Fruit fly (Drosophila melanogaster) whole organism, embryonic: ENCODE results near the gene Cdc42.

Source experiments
- Atf-2 ChIP-seq: fragments of 200-800 bp; sonication (Bioruptor generic); optimal IDR thresholded peaks from 2 replicates; lab custom pipeline; 2016; ENCODE audit warnings: missing biosample characterization, missing genetic modification characterization
- BEAF-32 ChIP-seq: fragments of 200-800 bp; sonication (Bioruptor generic); optimal IDR thresholded peaks from 3 replicates; lab custom pipeline; 2017; ENCODE audit warnings: missing biosample characterization, missing genetic modification characterization, mild to moderate bottlenecking, moderate library complexity, missing genetic modification reagents
- CG1233 ChIP-seq: fragments of 200-800 bp; sonication (Bioruptor generic); optimal IDR thresholded peaks from 4 replicates; lab custom pipeline; 2018; ENCODE audit warnings: missing biosample characterization, mild to moderate bottlenecking, missing genetic modification characterization
- CG13424 ChIP-seq: fragments of 200-800 bp; sonication (Bioruptor generic); optimal IDR thresholded peaks from 2 replicates; lab custom pipeline; 2019; ENCODE audit warnings: missing biosample characterization, mild to moderate bottlenecking, missing genetic modification characterization, moderate library complexity
- CG14014 ChIP-seq: fragments of 200-800 bp; sonication (Bioruptor generic); IDR thresholded peaks from 2 replicates; pipeline ENCODE4 v1.3.6; 2022; ENCODE audit warnings: missing biosample characterization, missing genetic modification characterization
- CG16813 ChIP-seq: fragments of 200-800 bp; sonication (Bioruptor generic); IDR thresholded peaks from 3 replicates; pipeline ENCODE4 v1.3.6; 2022; ENCODE audit warnings: missing biosample characterization, missing genetic modification characterization; ENCODE audit not compliant: partially characterized antibody
- CG16863 ChIP-seq: fragments of 200-800 bp; sonication (Bioruptor generic); optimal IDR thresholded peaks from 3 replicates; lab custom pipeline; 2016; ENCODE audit warnings: missing biosample characterization, missing genetic modification characterization
- CG18476 ChIP-seq: fragments of 200-800 bp; sonication (Bioruptor generic); optimal IDR thresholded peaks from 2 replicates; lab custom pipeline; 2016; ENCODE audit warnings: missing biosample characterization, mild to moderate bottlenecking, missing genetic modification characterization
- CG4707 ChIP-seq: fragments of 200-800 bp; sonication (Bioruptor generic); optimal IDR thresholded peaks from 2 replicates; lab custom pipeline; 2018; ENCODE audit warnings: missing biosample characterization, mild to moderate bottlenecking, missing genetic modification characterization, moderate library complexity
- CG6272 ChIP-seq: fragments of 200-800 bp; sonication (Bioruptor generic); IDR thresholded peaks from 2 replicates; pipeline ENCODE4 v1.3.6; 2022; ENCODE audit warnings: missing biosample characterization, missing genetic modification characterization
- CG7357 ChIP-seq: fragments of 200-800 bp; sonication (Bioruptor generic); IDR thresholded peaks from 3 replicates; pipeline ENCODE4 v1.3.6; 2022; ENCODE audit warnings: missing biosample characterization, missing genetic modification characterization
- CG9609 ChIP-seq: fragments of 200-800 bp; sonication (Bioruptor generic); optimal IDR thresholded peaks from 3 replicates; lab custom pipeline; 2016; ENCODE audit warnings: missing biosample characterization, missing genetic modification characterization
- Dbx ChIP-seq: fragments of 200-800 bp; sonication (Bioruptor generic); IDR thresholded peaks from 3 replicates; pipeline ENCODE4 v1.3.6; 2022; ENCODE audit warnings: missing biosample characterization, missing genetic modification characterization
- Ets65A ChIP-seq: fragments of 200-800 bp; sonication (Bioruptor generic); peaks from one replicate; lab custom pipeline; 2016; ENCODE audit warnings: missing biosample characterization, missing genetic modification characterization
- Fer1 ChIP-seq: fragments of 200-800 bp; sonication (Bioruptor generic); optimal IDR thresholded peaks from 2 replicates; lab custom pipeline; 2017; ENCODE audit warnings: missing biosample characterization, mild to moderate bottlenecking, missing genetic modification characterization
- Hey ChIP-seq: fragments of 200-800 bp; sonication (Bioruptor generic); optimal IDR thresholded peaks from 3 replicates; lab custom pipeline; 2018; ENCODE audit warnings: missing biosample characterization, mild to moderate bottlenecking, missing genetic modification characterization
- Hr78 ChIP-seq, 2 experiments: fragments of 200-800 bp in 1 of 2; fragments of >200 bp in 1 of 2; sonication (Bioruptor generic) in 1 of 2; optimal IDR thresholded peaks; 2 replicates each; lab custom pipeline; 2017 to 2019; ENCODE audit warnings: missing biosample characterization in 2 of 2, missing genetic modification characterization in 2 of 2, mild to moderate bottlenecking in 1 of 2, moderate library complexity in 1 of 2
- NFAT ChIP-seq: fragments of 200-800 bp; sonication (Bioruptor generic); IDR thresholded peaks from 2 replicates; pipeline ENCODE4 v1.3.6; 2022; ENCODE audit warnings: missing biosample characterization, missing genetic modification characterization
- NfI ChIP-seq: fragments of 200-800 bp; sonication (Bioruptor generic); optimal IDR thresholded peaks from 3 replicates; lab custom pipeline; 2018; ENCODE audit warnings: missing biosample characterization, mild to moderate bottlenecking, missing genetic modification characterization, moderate library complexity
- Optix ChIP-seq: fragments of 200-800 bp; sonication (Bioruptor generic); IDR thresholded peaks from 3 replicates; pipeline ENCODE4 v1.3.6; 2022; ENCODE audit warnings: missing biosample characterization, missing genetic modification characterization
- Poxn ChIP-seq: fragments of 200-800 bp; sonication (Bioruptor generic); IDR thresholded peaks from 2 replicates; pipeline ENCODE4 v1.3.6; 2022; ENCODE audit warnings: missing biosample characterization, missing genetic modification characterization
- Sry-β ChIP-seq: fragments of 200-800 bp; sonication (Bioruptor generic); optimal IDR thresholded peaks from 2 replicates; lab custom pipeline; 2018; ENCODE audit warnings: missing biosample characterization, mild to moderate bottlenecking, missing genetic modification characterization, moderate library complexity
- Sry-δ ChIP-seq: fragments of 200-800 bp; sonication (Bioruptor generic); optimal IDR thresholded peaks from 2 replicates; lab custom pipeline; 2016; ENCODE audit warnings: missing biosample characterization, missing genetic modification characterization
- Taf1 ChIP-seq: fragments of 200-800 bp; sonication (Bioruptor generic); IDR thresholded peaks from 2 replicates; pipeline ENCODE4 v1.3.6; 2022; ENCODE audit warnings: missing biosample characterization, missing genetic modification characterization
- al ChIP-seq: fragments of 200-800 bp; sonication (Bioruptor generic); IDR thresholded peaks from 2 replicates; pipeline ENCODE4 v1.3.6; 2022; ENCODE audit warnings: missing biosample characterization, missing genetic modification characterization
- ara ChIP-seq: fragments of 200-800 bp; sonication (Bioruptor generic); IDR thresholded peaks from 2 replicates; pipeline ENCODE4 v1.3.6; 2022; ENCODE audit warnings: missing biosample characterization, missing genetic modification characterization
- bbx ChIP-seq: fragments of 200-800 bp; sonication (Bioruptor generic); IDR thresholded peaks from 2 replicates; pipeline ENCODE4 v1.3.6; 2022; ENCODE audit warnings: missing biosample characterization, missing genetic modification characterization; ENCODE audit not compliant: partially characterized antibody
- bcd ChIP-seq: fragments of 200-800 bp; sonication (Bioruptor generic); optimal IDR thresholded peaks from 2 replicates; lab custom pipeline; 2017; ENCODE audit warnings: missing biosample characterization, mild to moderate bottlenecking, missing genetic modification characterization
- br ChIP-seq: fragments of >200 bp; optimal IDR thresholded peaks from 2 replicates; lab custom pipeline; 2017
- crol ChIP-seq: fragments of 200-800 bp; sonication (Bioruptor generic); IDR thresholded peaks from 2 replicates; pipeline ENCODE4 v1.3.6; 2022; ENCODE audit warnings: missing biosample characterization, missing genetic modification characterization
- danr ChIP-seq: fragments of 200-800 bp; sonication (Bioruptor generic); IDR thresholded peaks from 2 replicates; pipeline ENCODE4 v1.3.6; 2022; ENCODE audit warnings: missing biosample characterization, missing genetic modification characterization
- esg ChIP-seq: fragments of 200-800 bp; sonication (Bioruptor generic); conservative IDR thresholded peaks from 2 replicates; pipeline ENCODE4 v1.3.6; 2022; ENCODE audit warnings: missing biosample characterization, missing genetic modification characterization
- fd3F ChIP-seq: fragments of 200-800 bp; sonication (Bioruptor generic); optimal IDR thresholded peaks from 2 replicates; lab custom pipeline; 2018; ENCODE audit warnings: missing biosample characterization, mild to moderate bottlenecking, missing genetic modification characterization, moderate library complexity
- grau ChIP-seq: fragments of 200-800 bp; optimal IDR thresholded peaks from 3 replicates; lab custom pipeline; 2019; ENCODE audit warnings: missing biosample characterization, mild to moderate bottlenecking, missing genetic modification characterization, moderate library complexity
- mld ChIP-seq: fragments of 200-800 bp; sonication (Bioruptor generic); IDR thresholded peaks from 3 replicates; pipeline ENCODE4 v1.3.6; 2022; ENCODE audit warnings: missing biosample characterization, missing genetic modification characterization; ENCODE audit not compliant: partially characterized antibody
- ranshi ChIP-seq: fragments of 200-800 bp; sonication (Bioruptor generic); IDR thresholded peaks from 2 replicates; pipeline ENCODE4 v1.3.6; 2022; ENCODE audit warnings: missing biosample characterization, missing genetic modification characterization
- rib ChIP-seq: fragments of 200-800 bp; sonication (Bioruptor generic); IDR thresholded peaks from 2 replicates; pipeline ENCODE4 v1.3.6; 2022; ENCODE audit warnings: missing biosample characterization, missing genetic modification characterization
- ro ChIP-seq: fragments of 200-800 bp; sonication (Bioruptor generic); IDR thresholded peaks from 2 replicates; pipeline ENCODE4 v1.3.6; 2022; ENCODE audit warnings: missing biosample characterization, missing genetic modification characterization
- row ChIP-seq: fragments of 200-800 bp; sonication (Bioruptor generic); IDR thresholded peaks from 3 replicates; pipeline ENCODE4 v1.3.6; 2022; ENCODE audit warnings: missing biosample characterization, missing genetic modification characterization

Cdc42 gene

dm6 chrX:19683040-19683875 is 13.6 kb upstream of the Cdc42 start, which contains the start of the genes dome and Ubqn (continued):
- TF ChIP-seq bbx (GFP tag; lab: Robert Waterston, UW) (peak; percentile 82), al (GFP tag; lab: Robert Waterston, UW) (no peak), CG16813 (GFP tag; lab: Robert Waterston, UW) (peak; percentile 95), Poxn (GFP tag; lab: Robert Waterston, UW) (no peak), bcd (no peak), Atf-2 (no peak), Hey (tag; lab: Kevin White, UChicago) (no peak), CG9609 (peak; percentile 28), CG1233 (no peak), fd3F (no peak), Sry-β (peak; percentile 58), Taf1 (GFP tag; lab: Robert Waterston, UW) (no peak), BEAF-32 (GFP tag; lab: Kevin White, UChicago) (peak; percentile 98), mld (GFP tag; lab: Robert Waterston, UW) (peak; percentile 68; the same call in 2 of the 3 replicates), ro (GFP tag; lab: Robert Waterston, UW) (no peak), NfI (GFP tag; lab: Kevin White, UChicago) (no peak), Hr78 (GFP tag; optimal IDR thresholded peaks at IDR 0.05; lab: Kevin White, UChicago) (no peak), CG6272 (GFP tag; lab: Robert Waterston, UW) (0 out of 2 replicates have a peak, but pooled peaks have one; percentile 14), CG18476 (GFP tag; lab: Kevin White, UChicago) (no peak), CG14014 (peak; percentile 13; the same call in 1 of the 2 replicates), br (lab: Kevin White, UChicago) (no peak), Fer1 (GFP tag; lab: Kevin White, UChicago) (peak; percentile 48), CG13424 (peak; percentile 3), Sry-δ (GFP tag; lab: Kevin White, UChicago) (peak; percentile 93), CG4707 (no peak), CG7357 (GFP tag; lab: Robert Waterston, UW) (no peak), Dbx (peak; percentile 32; the same call in 1 of the 3 replicates)

- TF ChIP-seq ranshi (GFP tag; lab: Robert Waterston, UW) (peak; percentile 24; the same call in 1 of the 2 replicates), Optix (0 out of 3 replicates have a peak, but pooled peaks have one; percentile 27), Ets65A (no peak), NFAT (no peak), crol (peak; percentile 75), grau (tag; lab: Kevin White, UChicago) (peak; percentile 86), esg (GFP tag; lab: Robert Waterston, UW) (no peak), ara (GFP tag; lab: Robert Waterston, UW) (0 out of 2 replicates have a peak, but pooled peaks have one; percentile 37), rib (GFP tag; lab: Robert Waterston, UW) (no peak), row (GFP tag; lab: Robert Waterston, UW) (peak; percentile 23; the same call in 1 of the 3 replicates), CG16863 (GFP tag; lab: Kevin White, UChicago) (no peak)
These were observed 12.8 kb upstream of the Cdc42 start for dm6 chrX:19684048-19684447.

dm6 chrX:19688848-19689247 is 8.0 kb upstream of the Cdc42 start, which contains the start of gene CG14227:
Gene CG14227 (minus strand): TSS chrX:19688948.
- no peak for TF ChIP-seq danr (GFP tag; lab: Robert Waterston, UW)
- TF ChIP-seq Ets65A: peak; percentile 83
